Fruit fly (Drosophila melanogaster): ENCODE data around the gene CG6168.
A peak's percentile ranks its signal among the peaks of the same experiment; 100 is the strongest.

The CG6168 gene

dm6 chr3L:11351715-11352114 is 30.2 kb upstream of the CG6168 start (continued):
- TF ChIP-seq vri (GFP tag; optimal IDR thresholded peaks at IDR 0.05): no peak
- no peak for TF ChIP-seq Eip93F (GFP tag; optimal IDR thresholded peaks at IDR 0.05)
- no peak for TF ChIP-seq CG1621 (tag; optimal IDR thresholded peaks at IDR 0.05)
- no peak for TF ChIP-seq CG32006 (GFP tag; optimal IDR thresholded peaks at IDR 0.05)
- TF ChIP-seq CG7368 (GFP tag; optimal IDR thresholded peaks at IDR 0.05): peak; percentile 16
- peak; percentile 25 for TF ChIP-seq achi (GFP tag; optimal IDR thresholded peaks at IDR 0.05)

- no peak for TF ChIP-seq fd85E (GFP tag; optimal IDR thresholded peaks at IDR 0.05)
- TF ChIP-seq CG8119 (GFP tag; IDR thresholded peaks at IDR 0.05): peak; percentile 81
- peak; percentile 39 for TF ChIP-seq achi (GFP tag; optimal IDR thresholded peaks at IDR 0.05)
- TF ChIP-seq CG32006 (GFP tag; optimal IDR thresholded peaks at IDR 0.05): peak; percentile 72
- TF ChIP-seq net (GFP tag; optimal IDR thresholded peaks at IDR 0.05): peak; percentile 60
- no peak for TF ChIP-seq CG4318 (GFP tag; optimal IDR thresholded peaks at IDR 0.05)
- TF ChIP-seq ss (GFP tag; optimal IDR thresholded peaks at IDR 0.05): peak; percentile 11 to 21
- peak; percentile 38 for TF ChIP-seq CG3919 (GFP tag; optimal IDR thresholded peaks at IDR 0.05)
- TF ChIP-seq CG15336 (GFP tag; IDR thresholded peaks at IDR 0.05): peak; percentile 58; the same call in 1 of the 2 replicates
- TF ChIP-seq Ets96B (tag; optimal IDR thresholded peaks at IDR 0.05): peak; percentile 11
- peak; percentile 55 for TF ChIP-seq CG6276 (GFP tag; optimal IDR thresholded peaks at IDR 0.05)
- TF ChIP-seq CG10669 (GFP tag; optimal IDR thresholded peaks at IDR 0.05): no peak
- no peak for TF ChIP-seq Smox (GFP tag; optimal IDR thresholded peaks at IDR 0.05)
- TF ChIP-seq Eip93F (GFP tag; optimal IDR thresholded peaks at IDR 0.05): no peak
- TF ChIP-seq CG9139 (GFP tag; optimal IDR thresholded peaks at IDR 0.05): no peak
- TF ChIP-seq Sox14 (GFP tag; optimal IDR thresholded peaks at IDR 0.05): no peak
- TF ChIP-seq CG6854 (GFP tag; optimal IDR thresholded peaks at IDR 0.05): no peak
- TF ChIP-seq CG6792 (GFP tag; optimal IDR thresholded peaks at IDR 0.05): no peak
- no peak for TF ChIP-seq CG7368 (GFP tag; optimal IDR thresholded peaks at IDR 0.05)
- TF ChIP-seq Gug (GFP tag; IDR thresholded peaks at IDR 0.05): peak; percentile 67
- TF ChIP-seq CG31627 (GFP tag; optimal IDR thresholded peaks at IDR 0.05): no peak
- no peak for TF ChIP-seq CG1621 (tag; optimal IDR thresholded peaks at IDR 0.05)
- peak; percentile 50 for TF ChIP-seq pdm3 (GFP tag; optimal IDR thresholded peaks at IDR 0.05)
- TF ChIP-seq OdsH (GFP tag; optimal IDR thresholded peaks at IDR 0.05): peak; percentile 27
- peak; percentile 74 for TF ChIP-seq Lpt (GFP tag; optimal IDR thresholded peaks at IDR 0.05)
- peak; percentile 10 for TF ChIP-seq vri (GFP tag; optimal IDR thresholded peaks at IDR 0.05)
- no peak for TF ChIP-seq esn (GFP tag; optimal IDR thresholded peaks at IDR 0.05)
- peak; percentile 48 for TF ChIP-seq svp (GFP tag)
- no peak for TF ChIP-seq CG11762 (GFP tag; optimal IDR thresholded peaks at IDR 0.05; ENCODE audit: insufficient read depth)
- TF ChIP-seq fd59A (GFP tag; optimal IDR thresholded peaks at IDR 0.05): no peak
- peak; percentile 12 for TF ChIP-seq dsx (GFP tag; optimal IDR thresholded peaks at IDR 0.05; ENCODE audit: poor library complexity, severe bottlenecking)
- peak in 1 of 2 experiments; percentile 65 for TF ChIP-seq salr (GFP tag; optimal IDR thresholded peaks at IDR 0.05)
- TF ChIP-seq CG34406 (GFP tag; optimal IDR thresholded peaks at IDR 0.05): no peak
- peak; percentile 87 for TF ChIP-seq eg (GFP tag; IDR thresholded peaks at IDR 0.05)
- no peak for TF ChIP-seq CG8319 (GFP tag; optimal IDR thresholded peaks at IDR 0.05)
- no peak for TF ChIP-seq cyc (GFP tag; optimal IDR thresholded peaks at IDR 0.05)
- no peak for TF ChIP-seq Sox15 (GFP tag; optimal IDR thresholded peaks at IDR 0.05)
- no peak for TF ChIP-seq Hr39 (GFP tag; optimal IDR thresholded peaks at IDR 0.05)
- no peak for TF ChIP-seq Met (GFP tag; optimal IDR thresholded peaks at IDR 0.05)
- no peak for TF ChIP-seq lz (GFP tag; optimal IDR thresholded peaks at IDR 0.05)
- TF ChIP-seq fkh (GFP tag; optimal IDR thresholded peaks at IDR 0.05): peak; percentile 48
- peak; percentile 24 for TF ChIP-seq CG11294 (GFP tag; IDR thresholded peaks at IDR 0.05)
- TF ChIP-seq CG6163 (GFP tag; IDR thresholded peaks at IDR 0.05): peak; percentile 83
- peak; percentile 10 for TF ChIP-seq CG3032 (tag; optimal IDR thresholded peaks at IDR 0.05)
- TF ChIP-seq CG11902 (GFP tag; optimal IDR thresholded peaks at IDR 0.05): no peak
- TF ChIP-seq dac (GFP tag; optimal IDR thresholded peaks at IDR 0.05): peak; percentile 42
- no peak for TF ChIP-seq topi (GFP tag; optimal IDR thresholded peaks at IDR 0.05)
These were observed 29.5 kb upstream of the CG6168 start for dm6 chr3L:11350680-11351665.
